Fruit fly (Drosophila melanogaster) whole organism, prepupa: ENCODE results near the gene Or65c.

Experiments used
- Blimp-1 ChIP-seq: fragments of 200-800 bp; sonication (Bioruptor generic); optimal IDR thresholded peaks from 3 replicates; lab custom pipeline; 2017; ENCODE audit warnings: missing biosample characterization, missing genetic modification characterization, mild to moderate bottlenecking, moderate library complexity, missing genetic modification reagents
- CG10631 ChIP-seq: fragments of 200-800 bp; sonication (Bioruptor generic); optimal IDR thresholded peaks from 2 replicates; lab custom pipeline; 2016; ENCODE audit warnings: missing biosample characterization, missing genetic modification characterization
- CG10669 ChIP-seq: fragments of 200-800 bp; sonication (Bioruptor generic); optimal IDR thresholded peaks from 3 replicates; lab custom pipeline; 2018; ENCODE audit warnings: missing biosample characterization, mild to moderate bottlenecking, missing genetic modification characterization, moderate library complexity
- CG11762 ChIP-seq: fragments of 200-800 bp; sonication (Bioruptor generic); optimal IDR thresholded peaks from 3 replicates; lab custom pipeline; 2016; ENCODE audit warnings: missing biosample characterization, missing genetic modification characterization; ENCODE audit not compliant: insufficient read depth
- CG11902 ChIP-seq: fragments of 200-800 bp; sonication (Bioruptor generic); optimal IDR thresholded peaks from 3 replicates; lab custom pipeline; 2016; ENCODE audit warnings: missing biosample characterization, missing genetic modification characterization
- CG15336 ChIP-seq: fragments of 200-800 bp; sonication (Bioruptor generic); IDR thresholded peaks from 2 replicates; pipeline ENCODE4 v1.3.6; 2022; ENCODE audit warnings: missing biosample characterization, missing genetic modification characterization
- CG1621 ChIP-seq: fragments of 200-800 bp; sonication (Bioruptor generic); optimal IDR thresholded peaks from 3 replicates; lab custom pipeline; 2018; ENCODE audit warnings: missing biosample characterization, mild to moderate bottlenecking, missing genetic modification characterization
- CG16779 ChIP-seq: fragments of 200-800 bp; sonication (Bioruptor generic); optimal IDR thresholded peaks from 3 replicates; lab custom pipeline; 2017; ENCODE audit warnings: missing biosample characterization, mild to moderate bottlenecking, missing genetic modification characterization
- CG3032 ChIP-seq: fragments of 200-800 bp; optimal IDR thresholded peaks from 2 replicates; lab custom pipeline; 2019; ENCODE audit warnings: missing biosample characterization, mild to moderate bottlenecking, missing genetic modification characterization, moderate library complexity
- CG31627 ChIP-seq: fragments of 200-800 bp; sonication (Bioruptor generic); optimal IDR thresholded peaks from 3 replicates; lab custom pipeline; 2016; ENCODE audit warnings: missing biosample characterization, missing genetic modification characterization
- CG32006 ChIP-seq: fragments of 200-800 bp; sonication (Bioruptor generic); optimal IDR thresholded peaks from 3 replicates; lab custom pipeline; 2017; ENCODE audit warnings: missing biosample characterization, mild to moderate bottlenecking, missing genetic modification characterization
- CG34406 ChIP-seq: fragments of 200-800 bp; sonication (Bioruptor generic); optimal IDR thresholded peaks from 3 replicates; lab custom pipeline; 2016; ENCODE audit warnings: missing biosample characterization, missing genetic modification characterization
- CG3919 ChIP-seq: fragments of 200-800 bp; sonication (Bioruptor generic); optimal IDR thresholded peaks from 3 replicates; lab custom pipeline; 2016; ENCODE audit warnings: missing biosample characterization, missing genetic modification characterization
- CG4318 ChIP-seq: fragments of 200-800 bp; sonication (Bioruptor generic); optimal IDR thresholded peaks from 3 replicates; lab custom pipeline; 2017; ENCODE audit warnings: missing biosample characterization, mild to moderate bottlenecking, missing genetic modification characterization
- CG6163 ChIP-seq: fragments of 200-800 bp; sonication (Bioruptor generic); IDR thresholded peaks from 3 replicates; pipeline ENCODE4 v1.3.6; 2022; ENCODE audit warnings: missing biosample characterization, missing genetic modification characterization
- CG6276 ChIP-seq: fragments of 200-800 bp; sonication (Bioruptor generic); optimal IDR thresholded peaks from 2 replicates; lab custom pipeline; 2017; ENCODE audit warnings: missing biosample characterization, mild to moderate bottlenecking, missing genetic modification characterization
- CG6792 ChIP-seq: fragments of 200-800 bp; sonication (Bioruptor generic); optimal IDR thresholded peaks from 3 replicates; lab custom pipeline; 2016; ENCODE audit warnings: missing biosample characterization, missing genetic modification characterization
- CG6808 ChIP-seq: fragments of 200-800 bp; sonication (Bioruptor generic); optimal IDR thresholded peaks from 3 replicates; lab custom pipeline; 2017; ENCODE audit warnings: missing biosample characterization, missing genetic modification characterization, mild to moderate bottlenecking, moderate library complexity, missing genetic modification reagents
- CG7368 ChIP-seq: fragments of 200-800 bp; sonication (Bioruptor generic); optimal IDR thresholded peaks from 3 replicates; lab custom pipeline; 2016; ENCODE audit warnings: missing biosample characterization, missing genetic modification characterization
- CG8319 ChIP-seq: fragments of 200-800 bp; sonication (Bioruptor generic); optimal IDR thresholded peaks from 3 replicates; lab custom pipeline; 2016; ENCODE audit warnings: missing biosample characterization, missing genetic modification characterization
- CG9139 ChIP-seq: fragments of 200-800 bp; sonication (Bioruptor generic); optimal IDR thresholded peaks from 3 replicates; lab custom pipeline; 2017; ENCODE audit warnings: missing biosample characterization, mild to moderate bottlenecking, missing genetic modification characterization
- Eip75B ChIP-seq: fragments of 200-800 bp; sonication (Bioruptor generic); optimal IDR thresholded peaks from 3 replicates; lab custom pipeline; 2016; ENCODE audit warnings: missing biosample characterization, missing genetic modification characterization
- Eip78C ChIP-seq: fragments of 200-800 bp; sonication (Bioruptor generic); peaks from one replicate; lab custom pipeline; 2016; ENCODE audit warnings: missing biosample characterization, missing genetic modification characterization
- Eip93F ChIP-seq: fragments of 200-800 bp; sonication (Bioruptor generic); optimal IDR thresholded peaks from 2 replicates; lab custom pipeline; 2016; ENCODE audit warnings: missing biosample characterization, mild to moderate bottlenecking, missing genetic modification characterization
- Ets21C ChIP-seq: fragments of 200-800 bp; sonication (Bioruptor generic); optimal IDR thresholded peaks from 3 replicates; lab custom pipeline; 2016; ENCODE audit warnings: missing biosample characterization, missing genetic modification characterization
- Ets96B ChIP-seq: fragments of 200-800 bp; optimal IDR thresholded peaks from 2 replicates; lab custom pipeline; 2019; ENCODE audit warnings: missing biosample characterization, mild to moderate bottlenecking, missing genetic modification characterization, moderate library complexity
- Hr38 ChIP-seq: sonication (Bioruptor generic); optimal IDR thresholded peaks from 2 replicates; lab custom pipeline; 2016; ENCODE audit warnings: missing biosample characterization, missing genetic modification characterization
- Hr39 ChIP-seq: fragments of 200-800 bp; sonication (Bioruptor generic); optimal IDR thresholded peaks from 2 replicates; lab custom pipeline; 2016; ENCODE audit warnings: missing biosample characterization, missing genetic modification characterization
- Hr4 ChIP-seq: fragments of 200-800 bp; sonication (Bioruptor generic); optimal IDR thresholded peaks from 3 replicates; lab custom pipeline; 2016; ENCODE audit warnings: missing biosample characterization, missing genetic modification characterization
- Lpt ChIP-seq: fragments of 200-800 bp; sonication (Bioruptor generic); optimal IDR thresholded peaks from 3 replicates; lab custom pipeline; 2016; ENCODE audit warnings: missing biosample characterization, missing genetic modification characterization
- Met ChIP-seq: fragments of 200-800 bp; sonication (Bioruptor generic); optimal IDR thresholded peaks from 3 replicates; lab custom pipeline; 2016; ENCODE audit warnings: missing biosample characterization, missing genetic modification characterization
- OdsH ChIP-seq: fragments of 200-800 bp; sonication (Bioruptor generic); optimal IDR thresholded peaks from 3 replicates; lab custom pipeline; 2016; ENCODE audit warnings: missing biosample characterization, missing genetic modification characterization
- Smox ChIP-seq: fragments of 200-800 bp; sonication (Bioruptor generic); optimal IDR thresholded peaks from 3 replicates; lab custom pipeline; 2016; ENCODE audit warnings: missing biosample characterization, missing genetic modification characterization
- Sox102F ChIP-seq: fragments of 200-800 bp; sonication (Bioruptor generic); optimal IDR thresholded peaks from 2 replicates; lab custom pipeline; 2016; ENCODE audit warnings: missing biosample characterization, mild to moderate bottlenecking, missing genetic modification characterization
- Sox14 ChIP-seq: fragments of 200-800 bp; sonication (Bioruptor generic); optimal IDR thresholded peaks from 3 replicates; lab custom pipeline; 2016; ENCODE audit warnings: missing biosample characterization, missing genetic modification characterization
- Sox15 ChIP-seq: fragments of 200-800 bp; sonication (Bioruptor generic); optimal IDR thresholded peaks from 3 replicates; lab custom pipeline; 2016; ENCODE audit warnings: missing biosample characterization, missing genetic modification characterization
- achi ChIP-seq: fragments of 200-800 bp; sonication (Bioruptor generic); optimal IDR thresholded peaks from 3 replicates; lab custom pipeline; 2016; ENCODE audit warnings: missing biosample characterization, missing genetic modification characterization
- cyc ChIP-seq: fragments of 200-800 bp; sonication (Bioruptor generic); optimal IDR thresholded peaks from 3 replicates; lab custom pipeline; 2016; ENCODE audit warnings: missing biosample characterization, missing genetic modification characterization
- dac ChIP-seq: fragments of 200-800 bp; sonication (Bioruptor generic); optimal IDR thresholded peaks from 2 replicates; lab custom pipeline; 2017; ENCODE audit warnings: missing biosample characterization, mild to moderate bottlenecking, missing genetic modification characterization
- dsx ChIP-seq: fragments of 200-800 bp; optimal IDR thresholded peaks from 3 replicates; lab custom pipeline; 2019; ENCODE audit warnings: missing biosample characterization, mild to moderate bottlenecking, missing genetic modification characterization, moderate library complexity; ENCODE audit not compliant: poor library complexity, severe bottlenecking
- esn ChIP-seq: fragments of 200-800 bp; sonication (Bioruptor generic); optimal IDR thresholded peaks from 2 replicates; lab custom pipeline; 2016; ENCODE audit warnings: missing biosample characterization, mild to moderate bottlenecking, missing genetic modification characterization, moderate library complexity
- fd85E ChIP-seq: fragments of 200-800 bp; sonication (Bioruptor generic); optimal IDR thresholded peaks from 3 replicates; lab custom pipeline; 2016; ENCODE audit warnings: missing biosample characterization, missing genetic modification characterization
- fkh ChIP-seq: fragments of 200-800 bp; sonication (Bioruptor generic); optimal IDR thresholded peaks from 3 replicates; lab custom pipeline; 2017; ENCODE audit warnings: missing biosample characterization, mild to moderate bottlenecking, missing genetic modification characterization, moderate library complexity
- lz ChIP-seq: fragments of 200-800 bp; sonication (Bioruptor generic); optimal IDR thresholded peaks from 3 replicates; lab custom pipeline; 2016; ENCODE audit warnings: missing biosample characterization, missing genetic modification characterization
- net ChIP-seq: fragments of 200-800 bp; sonication (Bioruptor generic); optimal IDR thresholded peaks from 3 replicates; lab custom pipeline; 2016; ENCODE audit warnings: missing biosample characterization, missing genetic modification characterization
- pdm3 ChIP-seq: fragments of 200-800 bp; sonication (Bioruptor generic); optimal IDR thresholded peaks from 3 replicates; lab custom pipeline; 2016; ENCODE audit warnings: missing biosample characterization, missing genetic modification characterization
- spab ChIP-seq: fragments of 200-800 bp; sonication (Bioruptor generic); optimal IDR thresholded peaks from 2 replicates; lab custom pipeline; 2017; ENCODE audit warnings: missing biosample characterization, mild to moderate bottlenecking, missing genetic modification characterization, missing genetic modification reagents
- ss ChIP-seq, 2 experiments: fragments of 200-800 bp; sonication (Bioruptor generic); optimal IDR thresholded peaks; 2 replicates in 1 of 2; 3 replicates in 1 of 2; lab custom pipeline; 2017 to 2018; ENCODE audit warnings: mild to moderate bottlenecking in 2 of 2, missing biosample characterization in 2 of 2, missing genetic modification characterization in 2 of 2, moderate library complexity in 1 of 2
- svp ChIP-seq: fragments of 200-800 bp; sonication (Bioruptor generic); peaks from one replicate; lab custom pipeline; 2016; ENCODE audit warnings: missing biosample characterization, missing genetic modification characterization
- topi ChIP-seq: fragments of 200-800 bp; sonication (Bioruptor generic); optimal IDR thresholded peaks from 3 replicates; lab custom pipeline; 2016; ENCODE audit warnings: missing biosample characterization, missing genetic modification characterization

Gene Or65c

dm6 chr3L:6357152-6357551 is 29.7 kb downstream of the Or65c start (continued):
- TF ChIP-seq CG10669 (GFP tag; lab: Kevin White, UChicago) (no peak), CG7368 (GFP tag; lab: Kevin White, UChicago) (no peak), CG3919 (GFP tag; lab: Kevin White, UChicago) (no peak), Sox102F (GFP tag; lab: Kevin White, UChicago) (no peak), CG32006 (GFP tag; lab: Kevin White, UChicago) (no peak), Met (peak; percentile 29), CG6792 (no peak), Eip75B (no peak), Eip78C (GFP tag; lab: Kevin White, UChicago) (peak; percentile 54), CG10631 (no peak), CG1621 (tag; lab: Kevin White, UChicago) (no peak)

- peak; percentile 11 for TF ChIP-seq CG11902
- peak; percentile 57 for TF ChIP-seq Eip75B
- TF ChIP-seq CG16779 (tag; lab: Kevin White, UChicago), result peak; percentile 40
- peak; percentile 79 for TF ChIP-seq CG15336 (GFP tag; lab: Robert Waterston, UW)
- peak; percentile 55 for TF ChIP-seq CG11762 (GFP tag; lab: Kevin White, UChicago)
- TF ChIP-seq CG6792, result peak; percentile 67
- TF ChIP-seq Sox15, result peak; percentile 41
- TF ChIP-seq Hr38 (GFP tag; lab: Kevin White, UChicago), result no peak
- peak; percentile 23 for TF ChIP-seq CG7368 (GFP tag; lab: Kevin White, UChicago)
- peak; percentile 69 for TF ChIP-seq esn (GFP tag; lab: Kevin White, UChicago)
- peak; percentile 56 for TF ChIP-seq CG6276 (GFP tag; lab: Kevin White, UChicago)
- peak; percentile 54 for TF ChIP-seq CG6808 (GFP tag; lab: Kevin White, UChicago)
- TF ChIP-seq Ets96B (tag; lab: Kevin White, UChicago), result peak; percentile 79
- TF ChIP-seq dac (GFP tag; lab: Kevin White, UChicago), result no peak
- TF ChIP-seq CG34406 (GFP tag; lab: Kevin White, UChicago), result peak; percentile 67
- peak; percentile 93 for TF ChIP-seq Eip78C (GFP tag; lab: Kevin White, UChicago)
- peak; percentile 83 for TF ChIP-seq CG6163 (GFP tag; lab: Robert Waterston, UW)
- TF ChIP-seq Met, result peak; percentile 69
- no peak for TF ChIP-seq fkh
- peak; percentile 38 for TF ChIP-seq Hr39 (GFP tag; lab: Kevin White, UChicago)
- peak; percentile 53 for TF ChIP-seq topi (GFP tag; lab: Kevin White, UChicago)
- TF ChIP-seq CG8319 (GFP tag; lab: Kevin White, UChicago), result no peak
- TF ChIP-seq CG32006 (GFP tag; lab: Kevin White, UChicago), result peak; percentile 67
- peak; percentile 74 for TF ChIP-seq achi
- TF ChIP-seq lz (GFP tag; lab: Kevin White, UChicago), result peak; percentile 59
- TF ChIP-seq pdm3 (GFP tag; lab: Kevin White, UChicago), result peak; percentile 64
- peak; percentile 62 for TF ChIP-seq net
- TF ChIP-seq dsx (GFP tag; lab: Kevin White, UChicago), result peak; percentile 84
- peak; percentile 44 for TF ChIP-seq Lpt (GFP tag; lab: Kevin White, UChicago)
- peak; percentile 75 for TF ChIP-seq spab (GFP tag; lab: Kevin White, UChicago)
- TF ChIP-seq Eip93F (GFP tag; lab: Kevin White, UChicago), result no peak
- peak; percentile 65 for TF ChIP-seq Smox
- TF ChIP-seq CG9139 (GFP tag; lab: Kevin White, UChicago), result peak; percentile 67
- TF ChIP-seq svp (GFP tag; lab: Kevin White, UChicago), result peak; percentile 87
- TF ChIP-seq ss (GFP tag; optimal IDR thresholded peaks at IDR 0.05; lab: Kevin White, UChicago), result peak; percentile 77 to 84
- TF ChIP-seq fd85E (GFP tag; lab: Kevin White, UChicago), result no peak
- peak; percentile 45 for TF ChIP-seq CG31627 (GFP tag; lab: Kevin White, UChicago)
- peak; percentile 26 for TF ChIP-seq Ets21C (GFP tag; lab: Kevin White, UChicago)
- peak; percentile 57 for TF ChIP-seq Sox102F (GFP tag; lab: Kevin White, UChicago)
- TF ChIP-seq Blimp-1, result peak; percentile 2
- peak; percentile 73 for TF ChIP-seq OdsH (GFP tag; lab: Kevin White, UChicago)
- TF ChIP-seq Hr4, result peak; percentile 51
- TF ChIP-seq CG3032, result peak; percentile 84
- peak; percentile 65 for TF ChIP-seq Sox14 (GFP tag; lab: Kevin White, UChicago)
- TF ChIP-seq CG4318 (GFP tag; lab: Kevin White, UChicago), result peak; percentile 43
- peak; percentile 50 for TF ChIP-seq cyc (GFP tag; lab: Kevin White, UChicago)
Observed at dm6 chr3L:6358501-6358900, 31.1 kb downstream of the Or65c start.
